Worm (Caenorhabditis elegans): ENCODE results near the gene ubh-2.

Gene ubh-2

DNA sequence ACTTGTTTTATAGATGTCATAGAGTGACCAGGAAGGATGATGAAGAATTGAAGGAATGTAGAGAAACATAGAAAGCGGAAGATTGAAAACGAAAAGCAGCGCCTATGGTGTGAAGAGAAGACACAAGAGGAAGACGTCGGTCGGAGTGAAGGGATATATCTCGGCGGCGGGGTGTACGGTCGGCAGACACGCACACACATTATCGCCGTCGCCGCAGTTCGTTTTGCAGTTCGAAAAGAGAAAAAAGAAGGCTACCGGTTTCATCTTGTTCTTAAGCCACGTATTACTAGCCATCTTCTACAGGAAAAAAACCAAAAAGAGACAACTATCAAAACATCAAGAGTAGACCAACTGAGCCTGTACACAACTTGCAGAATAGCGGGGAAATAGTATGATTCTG lies 3.7 kb upstream of the ubh-2 start (continued):
- TF ChIP-seq pqm-1 (tag; optimal IDR thresholded peaks at IDR 0.05), result no peak
- no peak for TF ChIP-seq jun-1 (tag; optimal IDR thresholded peaks at IDR 0.05)
- TF ChIP-seq nhr-11 (tag; optimal IDR thresholded peaks at IDR 0.05), result no peak
- TF ChIP-seq egl-13 (tag; optimal IDR thresholded peaks at IDR 0.05), result no peak
- peak; percentile 22 for TF ChIP-seq xbp-1 (tag; optimal IDR thresholded peaks at IDR 0.05)
- no peak for TF ChIP-seq nhr-20 (tag; optimal IDR thresholded peaks at IDR 0.05)
- TF ChIP-seq ceh-8 (GFP tag; optimal IDR thresholded peaks at IDR 0.05), result no peak
- TF ChIP-seq nhr-28 (tag; optimal IDR thresholded peaks at IDR 0.05), result no peak
- TF ChIP-seq rnt-1 (tag; optimal IDR thresholded peaks at IDR 0.05), result no peak
- no peak for TF ChIP-seq pag-3 (tag; optimal IDR thresholded peaks at IDR 0.05; ENCODE audit: borderline replicate concordance, insufficient read depth)
- TF ChIP-seq C16A3.4 (tag; optimal IDR thresholded peaks at IDR 0.05), result no peak
- TF ChIP-seq zip-4 (GFP tag; optimal IDR thresholded peaks at IDR 0.05), result no peak
- no peak for TF ChIP-seq lin-13 (GFP tag; optimal IDR thresholded peaks at IDR 0.05)
- no peak for TF ChIP-seq elt-2 (tag; optimal IDR thresholded peaks at IDR 0.05)
- TF ChIP-seq fkh-8 (tag; optimal IDR thresholded peaks at IDR 0.05), result no peak
- TF ChIP-seq elt-3 (tag; optimal IDR thresholded peaks at IDR 0.05), result peak in 1 of 6 experiments; percentile 32
- TF ChIP-seq nhr-47 (tag; optimal IDR thresholded peaks at IDR 0.05), result no peak
- TF ChIP-seq blmp-1 (tag; optimal IDR thresholded peaks at IDR 0.05), result peak; percentile 94
- no peak for TF ChIP-seq nhr-71 (tag; optimal IDR thresholded peaks at IDR 0.05)
- no peak for TF ChIP-seq tlp-1 (tag; optimal IDR thresholded peaks at IDR 0.05)
- TF ChIP-seq nhr-90 (tag; optimal IDR thresholded peaks at IDR 0.05; ENCODE audit: poor library complexity), result peak; percentile 19
- TF ChIP-seq ceh-90 (tag; optimal IDR thresholded peaks at IDR 0.05), result no peak
- no peak for TF ChIP-seq nhr-237 (tag; optimal IDR thresholded peaks at IDR 0.05)

DNA sequence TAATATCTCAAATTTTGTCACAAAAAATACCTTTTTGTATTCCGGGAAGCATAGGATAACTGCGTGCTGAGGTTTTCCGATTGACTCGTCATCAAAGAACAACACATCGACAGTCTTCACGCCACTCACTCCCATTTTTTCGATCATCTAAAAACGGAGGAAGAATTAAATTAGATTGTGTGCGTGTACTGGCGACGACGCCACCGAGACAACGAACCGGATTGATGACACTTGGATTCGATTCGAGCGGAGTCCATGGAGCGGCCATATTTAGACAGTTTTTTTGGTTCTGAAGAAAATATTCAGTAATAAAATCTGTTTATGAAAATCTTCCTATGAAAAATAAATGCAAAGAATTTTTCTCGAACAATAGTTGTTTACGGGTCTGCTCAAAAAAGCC lies 1.5 kb upstream of the ubh-2 start, which contains the start of gene ubh-1:
Gene ubh-1 (minus strand): TSS at position 289 of the 400 bp plus-strand sequence.
- TF ChIP-seq elt-3 (tag; optimal IDR thresholded peaks at IDR 0.05), result peak in 1 of 6 experiments; percentile 23
- TF ChIP-seq sptf-1 (tag; optimal IDR thresholded peaks at IDR 0.05), result no peak
- no peak for TF ChIP-seq efl-1 (optimal IDR thresholded peaks at IDR 0.05)
- TF ChIP-seq efl-1 (GFP tag; optimal IDR thresholded peaks at IDR 0.05 in 1 of 2), result peak in 1 of 2 experiments; percentile 24
- no peak for TF ChIP-seq nhr-19 (GFP tag; conservative IDR thresholded peaks at IDR 0.05)
- TF ChIP-seq nhr-84 (tag; optimal IDR thresholded peaks at IDR 0.05), result no peak

DNA sequence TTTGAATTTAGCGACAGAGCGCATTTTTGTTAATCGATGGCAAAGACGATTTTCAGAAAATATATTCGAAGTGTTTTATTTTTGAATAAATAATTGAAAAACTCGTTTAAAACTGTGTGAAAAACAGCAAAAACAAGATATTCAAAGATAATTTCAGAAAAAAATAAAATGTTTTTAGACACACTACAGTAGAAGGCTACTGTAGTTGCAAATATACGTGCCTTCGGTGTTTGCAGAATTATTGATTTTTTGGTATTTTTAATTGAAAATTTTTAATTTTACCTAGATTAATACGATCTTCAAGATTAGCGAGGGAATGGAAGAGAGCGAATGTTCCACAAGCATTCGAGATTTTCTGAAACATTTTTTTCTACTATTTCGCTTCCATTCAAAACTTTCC lies 1.0 kb upstream of the ubh-2 start:
- TF ChIP-seq egl-13 (tag; optimal IDR thresholded peaks at IDR 0.05), result no peak
- TF ChIP-seq lsy-2 (tag; optimal IDR thresholded peaks at IDR 0.05), result peak in 1 of 2 experiments; percentile 50

DNA sequence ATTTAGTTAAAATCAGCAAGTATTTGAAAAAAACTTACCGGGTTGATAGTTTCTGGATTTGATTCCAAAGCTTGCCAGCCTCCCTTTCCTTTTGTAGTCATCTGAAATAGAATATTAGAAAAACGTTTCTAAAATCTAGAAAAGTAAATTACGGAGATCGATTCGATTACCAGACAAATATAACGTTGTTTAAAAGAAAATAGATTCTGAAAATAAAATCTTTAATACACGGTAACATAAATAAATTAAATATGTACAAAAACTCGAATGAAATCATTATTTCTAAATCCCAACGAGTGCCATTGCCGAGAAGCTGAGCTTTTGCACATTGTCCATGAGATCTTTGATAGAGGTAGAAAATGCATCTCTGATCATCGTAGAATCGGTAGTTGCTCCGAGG lies 914 bp downstream of the ubh-2 start, which contains the start of gene ubh-3:
Gene ubh-3 (minus strand): TSS at position 101 of the 400 bp plus-strand sequence.
- TF ChIP-seq efl-1 (optimal IDR thresholded peaks at IDR 0.05), result no peak
- TF ChIP-seq efl-1 (GFP tag; optimal IDR thresholded peaks at IDR 0.05 in 1 of 2), result no peak
- TF ChIP-seq nhr-20 (tag; optimal IDR thresholded peaks at IDR 0.05), result no peak
- no peak for TF ChIP-seq fkh-8 (tag; optimal IDR thresholded peaks at IDR 0.05)
- no peak for TF ChIP-seq nhr-77 (tag; optimal IDR thresholded peaks at IDR 0.05)
- TF ChIP-seq snu-23 (GFP tag; optimal IDR thresholded peaks at IDR 0.05), result no peak
- no peak for TF ChIP-seq nhr-84 (tag; optimal IDR thresholded peaks at IDR 0.05)
- no peak for TF ChIP-seq aha-1 (tag; optimal IDR thresholded peaks at IDR 0.05)
- TF ChIP-seq tbx-2 (tag; optimal IDR thresholded peaks at IDR 0.05), result no peak
- TF ChIP-seq fos-1 (tag; optimal IDR thresholded peaks at IDR 0.05), result no peak
- TF ChIP-seq ceh-90 (tag; optimal IDR thresholded peaks at IDR 0.05), result no peak

DNA sequence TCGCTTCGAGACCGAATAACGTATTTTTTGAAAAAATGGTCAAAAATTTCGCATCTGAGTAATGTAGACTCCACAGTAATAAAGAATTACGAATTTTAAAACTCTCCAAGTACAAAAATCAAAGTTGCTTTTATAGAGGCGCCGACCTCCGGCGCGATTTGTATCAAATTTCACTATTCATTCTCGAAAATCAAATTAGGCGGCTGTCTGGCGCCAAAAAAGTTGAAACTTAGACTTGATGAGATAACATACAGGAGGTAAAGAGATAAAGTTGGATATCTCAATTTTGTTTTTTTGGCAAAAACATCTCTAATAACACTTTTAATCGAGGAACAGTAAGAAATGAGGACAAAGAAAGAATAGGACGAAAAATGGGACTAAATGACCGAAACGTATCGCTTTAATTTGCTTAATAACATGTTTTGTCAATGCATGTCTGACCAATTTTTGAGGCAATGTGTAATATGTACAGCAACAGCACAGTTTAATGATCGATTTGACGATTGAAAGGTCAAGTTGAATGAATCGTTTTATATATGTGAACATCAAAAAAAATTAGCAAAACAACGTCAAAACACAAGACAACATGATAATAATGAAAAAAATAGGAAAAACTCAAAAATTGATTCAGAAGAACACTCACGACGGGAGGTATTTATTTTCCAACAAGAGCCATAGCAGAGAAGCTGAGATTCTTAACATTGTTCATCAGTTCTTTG lies 3.2 kb downstream of the ubh-2 start:
- TF ChIP-seq nhr-28 (tag; optimal IDR thresholded peaks at IDR 0.05), result no peak
- TF ChIP-seq blmp-1 (tag; optimal IDR thresholded peaks at IDR 0.05), result peak; percentile 95
- TF ChIP-seq ces-1 (GFP tag; optimal IDR thresholded peaks at IDR 0.05), result no peak
- no peak for TF ChIP-seq lin-15B (tag; optimal IDR thresholded peaks at IDR 0.05)
- no peak for TF ChIP-seq lin-14 (GFP tag; optimal IDR thresholded peaks at IDR 0.05)
- no peak for TF ChIP-seq vab-15 (tag; optimal IDR thresholded peaks at IDR 0.05)
- TF ChIP-seq nhr-11 (tag; optimal IDR thresholded peaks at IDR 0.05), result no peak
- peak in 1 of 6 experiments; percentile 51 for TF ChIP-seq elt-3 (tag; optimal IDR thresholded peaks at IDR 0.05)
- TF ChIP-seq sptf-1 (tag; optimal IDR thresholded peaks at IDR 0.05), result no peak
- TF ChIP-seq lin-35 (GFP tag; optimal IDR thresholded peaks at IDR 0.05), result no peak
- no peak for TF ChIP-seq elt-2 (tag; optimal IDR thresholded peaks at IDR 0.05)

All from whole organism, L1 larva.